Fruit fly (Drosophila melanogaster) whole organism, wandering third instar larva: ENCODE data around the gene Sptz.

Experiments used
- Abd-B ChIP-seq: fragments of >200 bp; optimal IDR thresholded peaks from 2 replicates; lab custom pipeline; 2017; ENCODE audit warnings: missing biosample characterization, missing genetic modification characterization
- CG32264 ChIP-seq: fragments of 200-800 bp; sonication (Bioruptor generic); optimal IDR thresholded peaks from 2 replicates; lab custom pipeline; 2016; ENCODE audit warnings: missing biosample characterization, missing genetic modification characterization
- CG9705 ChIP-seq: fragments of 200-800 bp; sonication (Bioruptor generic); optimal IDR thresholded peaks from 2 replicates; lab custom pipeline; 2018; ENCODE audit warnings: missing biosample characterization, mild to moderate bottlenecking, missing genetic modification characterization
- CrebA ChIP-seq: fragments of 200-800 bp; sonication (Bioruptor generic); optimal IDR thresholded peaks from 2 replicates; lab custom pipeline; 2016; ENCODE audit warnings: missing biosample characterization, mild to moderate bottlenecking, missing genetic modification characterization, borderline replicate concordance
- Dfd ChIP-seq: fragments of >200 bp; optimal IDR thresholded peaks from 2 replicates; lab custom pipeline; 2017; ENCODE audit warnings: missing biosample characterization, missing genetic modification characterization
- Dif ChIP-seq: fragments of 200-275, 200-300 bp; sonication (Bioruptor generic); optimal IDR thresholded peaks from 2 replicates; lab custom pipeline; 2018; ENCODE audit warnings: missing biosample characterization, missing genetic modification characterization; ENCODE audit not compliant: partially characterized antibody
- HLH106 ChIP-seq: fragments of 200-800 bp; optimal IDR thresholded peaks from 3 replicates; lab custom pipeline; 2019; ENCODE audit warnings: missing biosample characterization, mild to moderate bottlenecking, missing genetic modification characterization, moderate library complexity
- Hnf4 ChIP-seq: fragments of 200-800 bp; sonication (Bioruptor generic); optimal IDR thresholded peaks from 2 replicates; lab custom pipeline; 2016; ENCODE audit warnings: missing biosample characterization, mild to moderate bottlenecking, missing genetic modification characterization
- Hr78 ChIP-seq: fragments of >200 bp; optimal IDR thresholded peaks from 2 replicates; lab custom pipeline; 2017; ENCODE audit warnings: missing biosample characterization, missing genetic modification characterization
- Hr83 ChIP-seq: fragments of 200-300 bp; sonication (Bioruptor generic); optimal IDR thresholded peaks from 2 replicates; lab custom pipeline; 2016; ENCODE audit warnings: missing biosample characterization, mild to moderate bottlenecking, missing genetic modification characterization, moderate library complexity; ENCODE audit not compliant: poor library complexity, severe bottlenecking
- Jra ChIP-seq: sonication (Bioruptor generic); optimal IDR thresholded peaks from 2 replicates; lab custom pipeline; 2016; ENCODE audit warnings: missing biosample characterization, missing genetic modification characterization
- Myc ChIP-seq: fragments of >200 bp; optimal IDR thresholded peaks from 2 replicates; lab custom pipeline; 2017
- N ChIP-seq: fragments of >200 bp; optimal IDR thresholded peaks from 2 replicates; lab custom pipeline; 2018; ENCODE audit warnings: missing biosample characterization, missing external identifiers, missing genetic modification characterization
- OdsH ChIP-seq: fragments of 200-800 bp; sonication (Bioruptor generic); optimal IDR thresholded peaks from 2 replicates; lab custom pipeline; 2016; ENCODE audit warnings: missing biosample characterization, mild to moderate bottlenecking, missing genetic modification characterization
- Rel ChIP-seq, 2 experiments: fragments of 200-800 bp; sonication (Bioruptor generic) in 1 of 2; optimal IDR thresholded peaks; 2 replicates in 1 of 2; 3 replicates in 1 of 2; lab custom pipeline; 2016 to 2019; ENCODE audit warnings: mild to moderate bottlenecking in 2 of 2, missing biosample characterization in 2 of 2, missing genetic modification characterization in 2 of 2, moderate library complexity in 1 of 2
- Sp1 ChIP-seq: fragments of 200-800 bp; sonication (Bioruptor generic); optimal IDR thresholded peaks from 3 replicates; lab custom pipeline; 2019; ENCODE audit warnings: missing biosample characterization, mild to moderate bottlenecking, missing genetic modification characterization, moderate library complexity
- Vsx2 ChIP-seq: fragments of 200-300, 225-300 bp; sonication (Bioruptor generic); optimal IDR thresholded peaks from 2 replicates; lab custom pipeline; 2018; ENCODE audit warnings: missing biosample characterization, missing genetic modification characterization; ENCODE audit not compliant: partially characterized antibody
- brk ChIP-seq: fragments of 200-800 bp; sonication (Bioruptor generic); optimal IDR thresholded peaks from 2 replicates; lab custom pipeline; 2016; ENCODE audit warnings: missing biosample characterization, mild to moderate bottlenecking, missing genetic modification characterization
- dmrt93B ChIP-seq: fragments of 200-800 bp; sonication (Bioruptor generic); optimal IDR thresholded peaks from 2 replicates; lab custom pipeline; 2018; ENCODE audit warnings: missing biosample characterization, mild to moderate bottlenecking, missing genetic modification characterization
- dsf ChIP-seq: sonication (Bioruptor generic); optimal IDR thresholded peaks from 2 replicates; lab custom pipeline; 2016; ENCODE audit warnings: missing biosample characterization, missing genetic modification characterization, borderline replicate concordance
- ey ChIP-seq: fragments of 200-800 bp; sonication (Bioruptor generic); optimal IDR thresholded peaks from 2 replicates; lab custom pipeline; 2016; ENCODE audit warnings: missing biosample characterization, missing genetic modification characterization
- foxo ChIP-seq, 2 experiments: fragments of 200-800 bp; sonication (Bioruptor generic); optimal IDR thresholded peaks; 2 replicates in 1 of 2; 3 replicates in 1 of 2; lab custom pipeline; 2016 to 2017; ENCODE audit warnings: missing biosample characterization in 2 of 2, missing genetic modification characterization in 2 of 2
- fru ChIP-seq: fragments of 200-800 bp; sonication (Bioruptor generic); optimal IDR thresholded peaks from 3 replicates; lab custom pipeline; 2016; ENCODE audit warnings: missing biosample characterization, mild to moderate bottlenecking, missing genetic modification characterization
- h ChIP-seq: fragments of 200-800 bp; sonication (Bioruptor generic); optimal IDR thresholded peaks from 3 replicates; lab custom pipeline; 2016; ENCODE audit warnings: missing biosample characterization, mild to moderate bottlenecking, missing genetic modification characterization
- jim ChIP-seq: fragments of 175-275, 200-325 bp; sonication (Bioruptor generic); optimal IDR thresholded peaks from 2 replicates; lab custom pipeline; 2016; ENCODE audit warnings: missing biosample characterization, mild to moderate bottlenecking, missing genetic modification characterization
- lola ChIP-seq: fragments of >200 bp; optimal IDR thresholded peaks from 2 replicates; lab custom pipeline; 2017; ENCODE audit warnings: missing biosample characterization, missing genetic modification characterization
- psq ChIP-seq: fragments of 200-800 bp; sonication (Bioruptor generic); optimal IDR thresholded peaks from 3 replicates; lab custom pipeline; 2017; ENCODE audit warnings: missing biosample characterization, mild to moderate bottlenecking, missing genetic modification characterization, moderate library complexity
- sage ChIP-seq: fragments of 200-800 bp; sonication (Bioruptor generic); optimal IDR thresholded peaks from 2 replicates; lab custom pipeline; 2016; ENCODE audit warnings: missing biosample characterization, mild to moderate bottlenecking, missing genetic modification characterization
- sv ChIP-seq: fragments of 200-800 bp; sonication (Bioruptor generic); optimal IDR thresholded peaks from 3 replicates; lab custom pipeline; 2016; ENCODE audit warnings: missing biosample characterization, missing genetic modification characterization
- tai ChIP-seq: sonication (Bioruptor generic); optimal IDR thresholded peaks from 2 replicates; lab custom pipeline; 2016; ENCODE audit warnings: missing biosample characterization, missing genetic modification characterization
- woc ChIP-seq: sonication (Bioruptor generic); optimal IDR thresholded peaks from 2 replicates; lab custom pipeline; 2016; ENCODE audit warnings: missing biosample characterization, mild to moderate bottlenecking, missing genetic modification characterization

Sptz gene

dm6 chr3R:11429814-11430213, 7.9 kb downstream of the Sptz start, which contains the start of gene Dtd:
Gene Dtd (plus strand): TSS chr3R:11430061.
- no peak for TF ChIP-seq CrebA
- no peak for TF ChIP-seq Myc (lab: Kevin White, UChicago)
- no peak for TF ChIP-seq jim (GFP tag; lab: Kevin White, UChicago)
- TF ChIP-seq psq (GFP tag; lab: Kevin White, UChicago), result no peak
- TF ChIP-seq lola (GFP tag; lab: Kevin White, UChicago), result no peak
- no peak for TF ChIP-seq brk (GFP tag; lab: Kevin White, UChicago)
- TF ChIP-seq Hr78 (GFP tag; lab: Kevin White, UChicago), result no peak
- TF ChIP-seq Vsx2, result no peak
- no peak for TF ChIP-seq Abd-B
- TF ChIP-seq OdsH (GFP tag; lab: Kevin White, UChicago), result no peak
- no peak for TF ChIP-seq Hnf4 (GFP tag; lab: Kevin White, UChicago)
- no peak for TF ChIP-seq fru (GFP tag; lab: Kevin White, UChicago)
- TF ChIP-seq Dif (GFP tag; lab: Kevin White, UChicago), result no peak
- TF ChIP-seq Rel (GFP tag; optimal IDR thresholded peaks at IDR 0.05; lab: Kevin White, UChicago), result no peak
- no peak for TF ChIP-seq Rel (tag; optimal IDR thresholded peaks at IDR 0.05; lab: Kevin White, UChicago)
- no peak for TF ChIP-seq dmrt93B (GFP tag; lab: Kevin White, UChicago)
- no peak for TF ChIP-seq sv (GFP tag; lab: Kevin White, UChicago)
- TF ChIP-seq tai, result no peak
- TF ChIP-seq ey (GFP tag; lab: Kevin White, UChicago), result no peak

dm6 chr3R:11430307-11430706, 8.4 kb downstream of the Sptz start:
- TF ChIP-seq Abd-B, result no peak
- TF ChIP-seq brk (GFP tag; lab: Kevin White, UChicago), result no peak
- TF ChIP-seq Dfd (GFP tag; lab: Kevin White, UChicago), result no peak
- no peak for TF ChIP-seq N (GFP tag; lab: Kevin White, UChicago)
- no peak for TF ChIP-seq Jra
- TF ChIP-seq HLH106 (tag; lab: Kevin White, UChicago), result no peak
- no peak for TF ChIP-seq dmrt93B (GFP tag; lab: Kevin White, UChicago)
- no peak for TF ChIP-seq sage (GFP tag; lab: Kevin White, UChicago)
- no peak for TF ChIP-seq Hr83 (GFP tag; lab: Kevin White, UChicago)
- TF ChIP-seq dsf (GFP tag; lab: Kevin White, UChicago), result no peak
- no peak for TF ChIP-seq h (GFP tag; lab: Kevin White, UChicago)
- TF ChIP-seq woc (GFP tag; lab: Kevin White, UChicago), result no peak

dm6 chr3R:11431395-11431977, 9.6 kb downstream of the Sptz start, which contains the start of the genes RpL24-like and CG5276:
Gene RpL24-like (minus strand): TSS chr3R:11431582.
Gene CG5276 (plus strand): TSS chr3R:11431738.
- peak; percentile 92 for TF ChIP-seq Myc (lab: Kevin White, UChicago)
- TF ChIP-seq CrebA, result no peak

- TF ChIP-seq brk (GFP tag; lab: Kevin White, UChicago) (no peak), dmrt93B (GFP tag; lab: Kevin White, UChicago) (no peak), ey (GFP tag; lab: Kevin White, UChicago) (peak; percentile 59), woc (GFP tag; lab: Kevin White, UChicago) (no peak), lola (GFP tag; lab: Kevin White, UChicago) (no peak), fru (GFP tag; lab: Kevin White, UChicago) (no peak), CG9705 (GFP tag; lab: Kevin White, UChicago) (peak; percentile 60), Sp1 (GFP tag; lab: Kevin White, UChicago) (peak; percentile 13), Jra (no peak), Rel (GFP tag; optimal IDR thresholded peaks at IDR 0.05; lab: Kevin White, UChicago) (no peak), Rel (tag; optimal IDR thresholded peaks at IDR 0.05; lab: Kevin White, UChicago) (peak; percentile 92), sv (GFP tag; lab: Kevin White, UChicago) (peak; percentile 11), Dif (GFP tag; lab: Kevin White, UChicago) (no peak), CG32264 (peak; percentile 7), HLH106 (tag; lab: Kevin White, UChicago) (peak; percentile 31), psq (GFP tag; lab: Kevin White, UChicago) (peak; percentile 17), h (GFP tag; lab: Kevin White, UChicago) (peak; percentile 38), foxo (GFP tag; optimal IDR thresholded peaks at IDR 0.05; lab: Kevin White, UChicago) (peak in 1 of 2 experiments; percentile 47), Myc (lab: Kevin White, UChicago) (peak; percentile 19), Hr83 (GFP tag; lab: Kevin White, UChicago) (no peak)
Measured at dm6 chr3R:11435537-11436234, 13.8 kb downstream of the Sptz start, which contains the start of the genes Exd2 and CG5281. Gene Exd2 (minus strand): TSS chr3R:11435703. Gene CG5281 (plus strand): TSS chr3R:11435850.
